Fruit fly (Drosophila melanogaster) S2 (cell line): ENCODE data around the gene Eip63E.

Experiments
- CG8478 ChIP-seq: fragments of >200 bp; optimal IDR thresholded peaks from 2 replicates; lab custom pipeline; 2018
- CTCF ChIP-seq, 2 experiments: fragments of >200 bp; optimal IDR thresholded peaks; 2 replicates each; lab custom pipeline; 2018

- TF ChIP-seq CTCF (optimal IDR thresholded peaks at IDR 0.05; lab: Kevin White, UChicago) (no peak), CG8478 (lab: Kevin White, UChicago) (no peak)
Measured at dm6 chr3L:3484553-3484952, 31.0 kb upstream of the Eip63E start, which contains the start of gene CG43074.
